Fruit fly (Drosophila melanogaster) whole organism, pupa: ENCODE results near the gene AGO2.
A peak's percentile ranks its signal among the peaks of the same experiment; 100 is the strongest.

Source experiments
- CG10348 ChIP-seq: fragments of 200-800 bp; sonication (Bioruptor generic); IDR thresholded peaks from 2 replicates; pipeline ENCODE4 v1.3.6; 2022; ENCODE audit warnings: missing biosample characterization, missing genetic modification characterization
- CG12605 ChIP-seq: fragments of 200-800 bp; sonication (Bioruptor generic); IDR thresholded peaks from 2 replicates; pipeline ENCODE4 v1.3.6; 2022; ENCODE audit warnings: missing biosample characterization, missing genetic modification characterization
- CG13204 ChIP-seq: fragments of 200-800 bp; sonication (Bioruptor generic); optimal IDR thresholded peaks from 2 replicates; lab custom pipeline; 2018; ENCODE audit warnings: missing biosample characterization, mild to moderate bottlenecking, missing genetic modification characterization, moderate library complexity
- CG14655 ChIP-seq: fragments of 200-800 bp; sonication (Bioruptor generic); optimal IDR thresholded peaks from 3 replicates; lab custom pipeline; 2017; ENCODE audit warnings: mild to moderate bottlenecking, missing biosample characterization, missing genetic modification reagents, missing genetic modification characterization
- CG15710 ChIP-seq: fragments of 200-800 bp; sonication (Bioruptor generic); optimal IDR thresholded peaks from 2 replicates; lab custom pipeline; 2018; ENCODE audit warnings: missing biosample characterization, mild to moderate bottlenecking, missing genetic modification characterization, moderate library complexity
- CG17806 ChIP-seq: fragments of 200-800 bp; sonication (Bioruptor generic); optimal IDR thresholded peaks from 2 replicates; lab custom pipeline; 2018; ENCODE audit warnings: missing biosample characterization, mild to moderate bottlenecking, missing genetic modification characterization, moderate library complexity
- CG32121 ChIP-seq: fragments of 200-800 bp; sonication (Bioruptor generic); IDR thresholded peaks from 2 replicates; pipeline ENCODE4 v1.3.6; 2022; ENCODE audit warnings: missing biosample characterization, missing genetic modification characterization
- CG34367 ChIP-seq: fragments of 200-800 bp; sonication (Bioruptor generic); optimal IDR thresholded peaks from 2 replicates; lab custom pipeline; 2018; ENCODE audit warnings: missing biosample characterization, mild to moderate bottlenecking, missing genetic modification characterization
- CG4496 ChIP-seq: fragments of 200-800 bp; sonication (Bioruptor generic); IDR thresholded peaks from 3 replicates; pipeline ENCODE4 v1.3.6; 2022; ENCODE audit warnings: missing biosample characterization, missing genetic modification characterization
- CG8159 ChIP-seq: fragments of 200-800 bp; sonication (Bioruptor generic); optimal IDR thresholded peaks from 3 replicates; lab custom pipeline; 2018; ENCODE audit warnings: missing biosample characterization, mild to moderate bottlenecking, missing genetic modification characterization, moderate library complexity
- CG8301 ChIP-seq: fragments of 200-800 bp; sonication (Bioruptor generic); optimal IDR thresholded peaks from 2 replicates; lab custom pipeline; 2018; ENCODE audit warnings: missing biosample characterization, mild to moderate bottlenecking, missing genetic modification characterization
- CG9948 ChIP-seq: fragments of 200-800 bp; sonication (Bioruptor generic); optimal IDR thresholded peaks from 2 replicates; lab custom pipeline; 2018; ENCODE audit warnings: missing biosample characterization, mild to moderate bottlenecking, missing genetic modification characterization, moderate library complexity
- D1 ChIP-seq: fragments of 200-800 bp; sonication (Bioruptor generic); optimal IDR thresholded peaks from 2 replicates; lab custom pipeline; 2018; ENCODE audit warnings: missing biosample characterization, mild to moderate bottlenecking, missing genetic modification characterization, moderate library complexity
- EcR ChIP-seq: fragments of 200-800 bp; sonication (Bioruptor generic); optimal IDR thresholded peaks from 3 replicates; lab custom pipeline; 2019; ENCODE audit warnings: missing biosample characterization, missing genetic modification characterization, mild to moderate bottlenecking, moderate library complexity, missing genetic modification reagents
- Ets98B ChIP-seq: fragments of 200-800 bp; sonication (Bioruptor generic); IDR thresholded peaks from 2 replicates; pipeline ENCODE4 v1.3.6; 2022; ENCODE audit warnings: missing biosample characterization, missing genetic modification characterization
- Pif1A ChIP-seq: fragments of 200-800 bp; sonication (Bioruptor generic); optimal IDR thresholded peaks from 3 replicates; lab custom pipeline; 2016; ENCODE audit warnings: missing biosample characterization, missing genetic modification characterization
- Pif1B ChIP-seq: fragments of 200-800 bp; sonication (Bioruptor generic); optimal IDR thresholded peaks from 3 replicates; lab custom pipeline; 2016; ENCODE audit warnings: missing biosample characterization, missing genetic modification characterization
- Snoo ChIP-seq: fragments of 200-800 bp; sonication (Bioruptor generic); optimal IDR thresholded peaks from 3 replicates; lab custom pipeline; 2017; ENCODE audit warnings: missing biosample characterization, mild to moderate bottlenecking, missing genetic modification characterization, inconsistent platforms
- fd96Ca ChIP-seq: fragments of 200-800 bp; sonication (Bioruptor generic); IDR thresholded peaks from 3 replicates; pipeline ENCODE4 v1.3.6; 2022; ENCODE audit warnings: missing biosample characterization, missing genetic modification characterization
- gl ChIP-seq: fragments of 200-800 bp; sonication (Bioruptor generic); optimal IDR thresholded peaks from 2 replicates; lab custom pipeline; 2018; ENCODE audit warnings: missing biosample characterization, mild to moderate bottlenecking, missing genetic modification characterization
- rn ChIP-seq: fragments of 200-800 bp; sonication (Bioruptor generic); IDR thresholded peaks from 2 replicates; pipeline ENCODE4 v1.3.6; 2022; ENCODE audit warnings: missing biosample characterization, missing genetic modification characterization

The AGO2 gene

DNA sequence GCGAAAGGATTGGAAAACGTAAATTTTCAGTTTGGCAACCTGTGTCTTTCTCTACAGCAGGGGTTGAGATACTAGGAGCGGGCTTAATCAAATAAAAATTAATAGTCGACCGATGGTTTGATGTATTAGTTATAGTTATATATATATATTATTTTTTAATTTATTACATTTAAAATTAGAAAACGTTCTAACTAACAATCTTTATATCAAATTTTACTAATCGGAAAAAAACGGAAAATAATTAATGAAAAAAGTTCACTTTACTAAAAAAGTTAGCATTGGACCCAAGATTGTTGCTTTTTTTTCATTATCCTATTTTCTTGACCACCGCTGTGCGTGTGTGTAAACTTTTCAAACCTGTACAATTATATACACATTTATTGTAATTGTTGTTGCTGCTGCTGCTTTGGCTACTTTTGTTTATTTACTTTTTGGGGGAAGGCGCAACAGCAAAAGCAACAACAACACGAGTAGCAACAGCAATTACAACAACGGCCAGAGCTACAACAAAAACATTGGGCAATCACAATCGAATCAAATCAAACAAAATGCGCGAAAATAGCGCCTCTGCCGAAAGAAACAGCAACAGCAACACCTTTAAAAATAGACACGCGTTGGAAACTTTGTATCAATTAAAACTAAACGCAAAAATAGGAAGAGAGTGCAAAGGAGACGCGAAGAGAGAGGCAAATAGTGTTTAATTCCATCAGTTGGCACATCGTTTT, 38.8 kb downstream of the AGO2 start:
- TF ChIP-seq Ets98B (GFP tag; lab: Robert Waterston, UW) (peak; percentile 61), CG15710 (tag; lab: Kevin White, UChicago) (peak; percentile 11), D1 (tag; lab: Kevin White, UChicago) (no peak), CG12605 (GFP tag; lab: Robert Waterston, UW) (0 out of 2 replicates have a peak, but pooled peaks have one; percentile 12), EcR (GFP tag; lab: Kevin White, UChicago) (no peak), CG32121 (GFP tag; lab: Robert Waterston, UW) (peak; percentile 62), CG8301 (tag; lab: Kevin White, UChicago) (peak; percentile 42), CG14655 (peak; percentile 57), CG8159 (peak; percentile 23), CG17806 (tag; lab: Kevin White, UChicago) (no peak), fd96Ca (GFP tag; lab: Robert Waterston, UW) (peak; percentile 53), Snoo (tag; lab: Kevin White, UChicago) (peak; percentile 18), CG9948 (tag; lab: Kevin White, UChicago) (peak; percentile 42), Pif1A (GFP tag; lab: Kevin White, UChicago) (peak; percentile 26), CG34367 (tag; lab: Kevin White, UChicago) (no peak), CG10348 (GFP tag; lab: Robert Waterston, UW) (no peak)

DNA sequence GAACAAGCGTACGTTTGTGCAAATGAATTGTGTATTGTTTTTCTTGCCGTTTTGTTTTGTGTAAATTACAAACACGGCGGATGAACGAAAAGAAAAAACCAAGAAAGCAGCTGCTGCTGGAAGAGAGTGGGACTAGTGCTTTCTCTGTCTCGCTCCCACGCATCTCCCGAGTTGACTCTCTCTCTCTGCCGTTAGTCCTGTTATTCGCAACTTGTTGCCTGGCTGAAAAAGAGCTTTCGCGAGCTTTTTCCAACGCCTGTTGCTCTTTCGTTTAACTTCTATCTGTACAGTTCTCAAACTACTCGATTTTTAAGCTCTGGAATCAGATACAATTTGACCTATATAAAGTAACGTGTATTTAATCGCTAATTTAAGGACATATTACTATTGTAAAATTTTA, 39.5 kb downstream of the AGO2 start:
- no peak for TF ChIP-seq CG14655
- TF ChIP-seq CG8301 (tag; lab: Kevin White, UChicago): no peak
- TF ChIP-seq CG17806 (tag; lab: Kevin White, UChicago): no peak
- no peak for TF ChIP-seq EcR (GFP tag; lab: Kevin White, UChicago)
- TF ChIP-seq CG8159: no peak
- no peak for TF ChIP-seq CG9948 (tag; lab: Kevin White, UChicago)
- TF ChIP-seq Ets98B (GFP tag; lab: Robert Waterston, UW): 0 out of 2 replicates have a peak, but pooled peaks have one; percentile 2
- no peak for TF ChIP-seq CG15710 (tag; lab: Kevin White, UChicago)
- no peak for TF ChIP-seq CG32121 (GFP tag; lab: Robert Waterston, UW)
- no peak for TF ChIP-seq CG4496 (GFP tag; lab: Robert Waterston, UW)
- TF ChIP-seq rn: no peak
- TF ChIP-seq CG12605 (GFP tag; lab: Robert Waterston, UW): peak; percentile 95

DNA sequence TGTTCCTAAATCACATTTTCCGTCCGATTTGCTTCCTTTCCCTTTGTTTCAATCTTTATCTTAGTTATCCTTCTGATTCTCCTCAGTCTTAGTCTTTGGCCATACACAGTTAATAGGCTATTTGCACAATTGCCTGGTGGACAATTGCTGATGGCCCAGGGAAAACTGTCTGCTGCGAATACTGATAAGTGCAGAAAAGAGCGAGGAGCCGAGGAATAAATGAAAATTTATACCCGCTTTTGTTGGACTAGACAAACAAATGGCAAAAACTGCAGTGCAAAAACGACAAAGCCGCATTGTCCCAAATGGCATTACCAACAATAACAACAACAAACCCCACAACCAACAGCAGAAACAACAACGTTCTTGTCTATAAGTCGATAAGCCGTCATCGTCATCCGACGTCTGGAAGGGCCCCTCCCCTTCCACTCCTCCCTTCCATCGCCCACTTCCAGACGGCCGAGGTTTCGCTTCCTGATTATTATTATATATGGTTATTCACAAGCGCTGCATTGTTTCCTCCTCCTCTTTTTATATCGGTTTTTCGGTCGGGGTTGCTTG, 40.3 kb downstream of the AGO2 start:
- TF ChIP-seq D1 (tag; lab: Kevin White, UChicago) (no peak), Pif1A (GFP tag; lab: Kevin White, UChicago) (no peak), Pif1B (no peak), fd96Ca (GFP tag; lab: Robert Waterston, UW) (0 out of 3 replicates have a peak, but pooled peaks have one; percentile 26), CG34367 (tag; lab: Kevin White, UChicago) (no peak), Ets98B (GFP tag; lab: Robert Waterston, UW) (no peak), CG32121 (GFP tag; lab: Robert Waterston, UW) (no peak), CG8301 (tag; lab: Kevin White, UChicago) (no peak), rn (no peak), gl (no peak), CG10348 (GFP tag; lab: Robert Waterston, UW) (no peak), CG13204 (no peak), CG15710 (tag; lab: Kevin White, UChicago) (no peak), CG14655 (no peak), EcR (GFP tag; lab: Kevin White, UChicago) (peak; percentile 45), CG17806 (tag; lab: Kevin White, UChicago) (no peak), Snoo (tag; lab: Kevin White, UChicago) (no peak), CG12605 (GFP tag; lab: Robert Waterston, UW) (no peak), CG8159 (no peak), CG4496 (GFP tag; lab: Robert Waterston, UW) (0 out of 3 replicates have a peak, but pooled peaks have one; percentile 36), CG9948 (tag; lab: Kevin White, UChicago) (no peak)

DNA sequence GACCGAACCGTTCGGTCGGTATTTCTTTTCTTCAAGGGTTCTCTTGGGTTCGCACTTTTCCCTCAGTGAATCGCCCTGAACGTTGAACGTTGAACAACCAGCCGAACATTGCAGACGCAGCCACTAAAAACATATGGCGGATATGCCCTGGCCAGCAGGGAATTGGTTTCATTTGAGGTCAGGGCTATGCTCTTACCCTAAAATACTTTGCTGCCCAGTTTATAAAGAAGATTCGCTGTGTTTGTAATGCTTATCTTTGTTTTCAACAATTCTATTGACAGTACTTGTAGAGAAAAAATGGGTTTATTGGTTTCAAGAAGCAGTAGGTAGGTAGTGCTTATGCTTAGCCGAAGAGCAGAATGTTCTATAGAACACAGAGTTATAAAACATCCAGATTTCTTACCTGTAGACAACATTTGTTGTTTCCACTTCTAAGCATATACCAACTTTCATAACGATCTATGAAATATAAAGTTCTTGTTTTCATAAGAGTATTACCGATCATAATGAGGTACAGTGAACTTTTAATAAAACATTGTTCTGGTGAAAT, 41.3 kb downstream of the AGO2 start:
- TF ChIP-seq CG13204: no peak
- no peak for TF ChIP-seq gl
- TF ChIP-seq CG14655: no peak
- TF ChIP-seq CG17806 (tag; lab: Kevin White, UChicago): no peak
- peak; percentile 16 for TF ChIP-seq CG34367 (tag; lab: Kevin White, UChicago)
- TF ChIP-seq Pif1A (GFP tag; lab: Kevin White, UChicago): peak; percentile 30
- TF ChIP-seq CG32121 (GFP tag; lab: Robert Waterston, UW): no peak
- TF ChIP-seq Ets98B (GFP tag; lab: Robert Waterston, UW): no peak
- no peak for TF ChIP-seq D1 (tag; lab: Kevin White, UChicago)
- no peak for TF ChIP-seq rn
- TF ChIP-seq Pif1B: no peak
- TF ChIP-seq CG9948 (tag; lab: Kevin White, UChicago): peak; percentile 2
- TF ChIP-seq CG15710 (tag; lab: Kevin White, UChicago): peak; percentile 6
- TF ChIP-seq CG8301 (tag; lab: Kevin White, UChicago): no peak
- TF ChIP-seq CG8159: peak; percentile 47
- TF ChIP-seq Snoo (tag; lab: Kevin White, UChicago): no peak
- no peak for TF ChIP-seq CG10348 (GFP tag; lab: Robert Waterston, UW)
- no peak for TF ChIP-seq CG4496 (GFP tag; lab: Robert Waterston, UW)
- no peak for TF ChIP-seq EcR (GFP tag; lab: Kevin White, UChicago)
- TF ChIP-seq fd96Ca (GFP tag; lab: Robert Waterston, UW): no peak
- TF ChIP-seq CG12605 (GFP tag; lab: Robert Waterston, UW): no peak
